Worm (Caenorhabditis elegans) whole organism, young adult: ENCODE results near the gene oma-1.

Source experiments
- B0035.1 ChIP-seq: sonication (generic microtip); optimal IDR thresholded peaks from 2 replicates; lab custom pipeline; 2016; ENCODE audit warnings: missing genetic modification characterization, mild to moderate bottlenecking, missing compliant biosample characterization, missing genotype, missing genetic modification reagents
- B0261.1 ChIP-seq: sonication (generic microtip); optimal IDR thresholded peaks from 2 replicates; lab custom pipeline; 2016; ENCODE audit warnings: mild to moderate bottlenecking, missing genetic modification characterization, moderate library complexity, missing compliant biosample characterization
- C06A6.2 ChIP-seq: fragments of 200-800 bp; sonication (Bioruptor generic); conservative IDR thresholded peaks from 2 replicates; pipeline ENCODE4 v1.3.6; 2022; ENCODE audit warnings: missing genetic modification characterization, missing compliant biosample characterization
- D2030.7 ChIP-seq: fragments of 200-800 bp; sonication (Bioruptor generic); IDR thresholded peaks from 2 replicates; pipeline ENCODE4 v1.3.6; 2022; ENCODE audit warnings: missing genetic modification reagents, missing genetic modification characterization, missing compliant biosample characterization
- F33H1.4 ChIP-seq: fragments of 200-800 bp; sonication (Bioruptor generic); IDR thresholded peaks from 2 replicates; pipeline ENCODE4 v1.3.6; 2022; ENCODE audit warnings: missing genetic modification reagents, missing genetic modification characterization, missing compliant biosample characterization
- F49E8.2 ChIP-seq: sonication (generic microtip); optimal IDR thresholded peaks from 3 replicates; lab custom pipeline; 2017; ENCODE audit warnings: missing genetic modification characterization, mild to moderate bottlenecking, missing compliant biosample characterization, antibody characterized with exemption, moderate library complexity; ENCODE audit not compliant: insufficient read depth
- F55B11.4 ChIP-seq: sonication (generic microtip); optimal IDR thresholded peaks from 2 replicates; lab custom pipeline; 2016; ENCODE audit warnings: missing compliant biosample characterization, missing genetic modification characterization, borderline replicate concordance; ENCODE audit not compliant: insufficient read depth
- F57A8.1 ChIP-seq: fragments of 200-800 bp; sonication (Bioruptor generic); optimal IDR thresholded peaks from 2 replicates; lab custom pipeline; 2018; ENCODE audit warnings: mild to moderate bottlenecking, missing genetic modification characterization, moderate library complexity, missing compliant biosample characterization
- Y53F4B.3 ChIP-seq: fragments of 200-800 bp; sonication (Bioruptor generic); IDR thresholded peaks from 2 replicates; pipeline ENCODE4 v1.3.6; 2022; ENCODE audit warnings: missing genetic modification reagents, missing genetic modification characterization, missing compliant biosample characterization
- ZK185.1 ChIP-seq: sonication (generic microtip); optimal IDR thresholded peaks from 2 replicates; lab custom pipeline; 2016; ENCODE audit warnings: mild to moderate bottlenecking, missing genetic modification characterization, missing compliant biosample characterization; ENCODE audit not compliant: poor library complexity, severe bottlenecking
- aptf-3 ChIP-seq: fragments of 200-800 bp; sonication (Bioruptor generic); IDR thresholded peaks from 2 replicates; pipeline ENCODE4 v1.3.6; 2022; ENCODE audit warnings: missing genetic modification characterization, missing compliant biosample characterization
- attf-3 ChIP-seq: fragments of 200-800 bp; sonication (Bioruptor generic); conservative IDR thresholded peaks from 2 replicates; pipeline ENCODE4 v1.3.6; 2022; ENCODE audit warnings: missing genetic modification reagents, missing genetic modification characterization, missing compliant biosample characterization
- attf-5 ChIP-seq: fragments of 200-800 bp; sonication (Bioruptor generic); optimal IDR thresholded peaks from 2 replicates; lab custom pipeline; 2018; ENCODE audit warnings: mild to moderate bottlenecking, missing genetic modification characterization, missing compliant biosample characterization
- ceh-100 ChIP-seq: fragments of 200-800 bp; sonication (Bioruptor generic); IDR thresholded peaks from 2 replicates; pipeline ENCODE4 v1.3.6; 2022; ENCODE audit warnings: missing genetic modification reagents, missing genetic modification characterization, missing compliant biosample characterization
- ceh-58 ChIP-seq: fragments of 200-800 bp; sonication (Bioruptor generic); IDR thresholded peaks from 2 replicates; pipeline ENCODE4 v1.3.6; 2022; ENCODE audit warnings: missing genetic modification characterization, missing compliant biosample characterization
- ceh-79 ChIP-seq: sonication (generic microtip); optimal IDR thresholded peaks from 2 replicates; lab custom pipeline; 2017; ENCODE audit warnings: mild to moderate bottlenecking, missing genetic modification characterization, missing compliant biosample characterization
- dox-1 ChIP-seq: fragments of 200-800 bp; sonication (Bioruptor generic); IDR thresholded peaks from 2 replicates; pipeline ENCODE4 v1.3.6; 2022; ENCODE audit warnings: missing genetic modification reagents, missing genetic modification characterization, missing compliant biosample characterization
- dpff-1 ChIP-seq: sonication (generic microtip); optimal IDR thresholded peaks from 2 replicates; lab custom pipeline; 2017; ENCODE audit warnings: mild to moderate bottlenecking, missing genetic modification characterization, missing compliant biosample characterization
- egrh-3 ChIP-seq: fragments of 200-800 bp; sonication (Bioruptor generic); IDR thresholded peaks from 2 replicates; pipeline ENCODE4 v1.3.6; 2022; ENCODE audit warnings: missing genetic modification reagents, missing genetic modification characterization, missing compliant biosample characterization
- ets-4 ChIP-seq: fragments of 200-800 bp; sonication (Bioruptor generic); optimal IDR thresholded peaks from 2 replicates; lab custom pipeline; 2018; ENCODE audit warnings: mild to moderate bottlenecking, missing genetic modification characterization, missing compliant biosample characterization
- fkh-3 ChIP-seq: sonication (generic microtip); optimal IDR thresholded peaks from 2 replicates; lab custom pipeline; 2016; ENCODE audit warnings: mild to moderate bottlenecking, missing genetic modification characterization, missing compliant biosample characterization
- gei-17 ChIP-seq: fragments of 200-800 bp; sonication (Bioruptor generic); optimal IDR thresholded peaks from 2 replicates; lab custom pipeline; 2018; ENCODE audit warnings: mild to moderate bottlenecking, missing genetic modification characterization, missing compliant biosample characterization
- him-1 ChIP-seq: sonication (generic microtip); optimal IDR thresholded peaks from 2 replicates; lab custom pipeline; 2016; ENCODE audit warnings: missing genotype, missing genetic modification reagents, missing genetic modification characterization, missing compliant biosample characterization
- hmg-1.2 ChIP-seq: fragments of 200-800 bp; sonication (Bioruptor generic); IDR thresholded peaks from 2 replicates; pipeline ENCODE4 v1.3.6; 2022; ENCODE audit warnings: missing genetic modification reagents, missing genetic modification characterization, missing compliant biosample characterization
- hrde-1 ChIP-seq: sonication (generic microtip); optimal IDR thresholded peaks from 2 replicates; lab custom pipeline; 2016; ENCODE audit warnings: missing genetic modification characterization, mild to moderate bottlenecking, missing compliant biosample characterization, moderate library complexity, missing genotype, missing genetic modification reagents, borderline replicate concordance
- hsf-1 ChIP-seq: fragments of 200-800 bp; sonication (Bioruptor generic); IDR thresholded peaks from 2 replicates; pipeline ENCODE4 v1.3.6; 2022; ENCODE audit warnings: missing genetic modification reagents, missing genetic modification characterization, missing compliant biosample characterization
- lag-1 ChIP-seq: fragments of 200-800 bp; sonication (Bioruptor generic); IDR thresholded peaks from 2 replicates; pipeline ENCODE4 v1.3.6; 2022; ENCODE audit warnings: missing genetic modification reagents, missing genetic modification characterization, missing compliant biosample characterization
- lin-54 ChIP-seq: fragments of 200-800 bp; sonication (Bioruptor generic); optimal IDR thresholded peaks from 2 replicates; lab custom pipeline; 2018; ENCODE audit warnings: mild to moderate bottlenecking, missing genetic modification characterization, missing compliant biosample characterization
- lir-1 ChIP-seq: fragments of 200-800 bp; sonication (Bioruptor generic); conservative IDR thresholded peaks from 2 replicates; pipeline ENCODE4 v1.3.6; 2022; ENCODE audit warnings: missing genetic modification reagents, missing genetic modification characterization, missing compliant biosample characterization
- lsy-27 ChIP-seq: sonication (generic microtip); optimal IDR thresholded peaks from 2 replicates; lab custom pipeline; 2017; ENCODE audit warnings: missing genetic modification characterization, mild to moderate bottlenecking, missing compliant biosample characterization, antibody characterized with exemption, missing genotype, borderline replicate concordance; ENCODE audit not compliant: insufficient read depth
- madf-6 ChIP-seq: fragments of 200-800 bp; sonication (Bioruptor generic); IDR thresholded peaks from 2 replicates; pipeline ENCODE4 v1.3.6; 2022; ENCODE audit warnings: missing genetic modification reagents, missing genetic modification characterization, missing compliant biosample characterization
- mxl-1 ChIP-seq: sonication (generic microtip); optimal IDR thresholded peaks from 2 replicates; lab custom pipeline; 2016; ENCODE audit warnings: missing genetic modification characterization, missing compliant biosample characterization
- nfya-1 ChIP-seq: sonication (generic microtip); optimal IDR thresholded peaks from 2 replicates; lab custom pipeline; 2017; ENCODE audit warnings: antibody characterized with exemption, missing compliant biosample characterization, missing genetic modification characterization, borderline replicate concordance; ENCODE audit not compliant: insufficient read depth
- nhr-120 ChIP-seq: fragments of 200-800 bp; sonication (Bioruptor generic); IDR thresholded peaks from 2 replicates; pipeline ENCODE4 v1.3.6; 2022; ENCODE audit warnings: missing genetic modification characterization, missing compliant biosample characterization
- nhr-179 ChIP-seq: sonication (generic microtip); optimal IDR thresholded peaks from 2 replicates; lab custom pipeline; 2016; ENCODE audit warnings: mild to moderate bottlenecking, missing genetic modification characterization, missing compliant biosample characterization
- pbrm-1 ChIP-seq: fragments of 200-800 bp; sonication (Bioruptor generic); IDR thresholded peaks from 2 replicates; pipeline ENCODE4 v1.3.6; 2022; ENCODE audit warnings: missing genetic modification reagents, missing genetic modification characterization, missing compliant biosample characterization
- rpc-1 ChIP-seq, 2 experiments: fragments of 150-350 bp in 1 of 2; sonication (generic microtip) in 1 of 2; optimal IDR thresholded peaks; 2 replicates each; lab custom pipeline; 2014 to 2018; ENCODE audit warnings: missing biosample characterization in 1 of 2, missing genetic modification characterization in 1 of 2, missing genetic modification reagents in 1 of 2, missing genotype in 1 of 2
- sdz-38 ChIP-seq: sonication (generic microtip); optimal IDR thresholded peaks from 2 replicates; lab custom pipeline; 2016; ENCODE audit warnings: missing genotype, missing genetic modification characterization, missing compliant biosample characterization
- snpc-1.1 ChIP-seq: sonication (generic microtip); optimal IDR thresholded peaks from 2 replicates; lab custom pipeline; 2017; ENCODE audit warnings: missing genetic modification characterization, mild to moderate bottlenecking, missing compliant biosample characterization, antibody characterized with exemption, moderate library complexity, missing genotype, missing genetic modification reagents; ENCODE audit not compliant: insufficient read depth
- snpc-1.3 ChIP-seq: sonication (generic microtip); optimal IDR thresholded peaks from 2 replicates; lab custom pipeline; 2017; ENCODE audit warnings: missing genetic modification characterization, mild to moderate bottlenecking, missing compliant biosample characterization, antibody characterized with exemption, moderate library complexity, missing genotype, missing genetic modification reagents; ENCODE audit not compliant: insufficient read depth
- sptf-2 ChIP-seq: fragments of 200-800 bp; sonication (Bioruptor generic); optimal IDR thresholded peaks from 2 replicates; lab custom pipeline; 2018; ENCODE audit warnings: mild to moderate bottlenecking, missing genetic modification characterization, missing compliant biosample characterization
- tbx-9 ChIP-seq: sonication (generic microtip); optimal IDR thresholded peaks from 2 replicates; lab custom pipeline; 2016; ENCODE audit warnings: borderline replicate concordance, missing genetic modification characterization, inconsistent platforms, missing compliant biosample characterization
- tlf-1 ChIP-seq: fragments of 200-800 bp; sonication (Bioruptor generic); optimal IDR thresholded peaks from 2 replicates; lab custom pipeline; 2018; ENCODE audit warnings: mild to moderate bottlenecking, missing genetic modification characterization, missing compliant biosample characterization
- ztf-22 ChIP-seq: fragments of 200-800 bp; sonication (Bioruptor generic); optimal IDR thresholded peaks from 2 replicates; lab custom pipeline; 2018; ENCODE audit warnings: mild to moderate bottlenecking, missing genetic modification characterization, moderate library complexity, missing compliant biosample characterization
- ztf-26 ChIP-seq: sonication (generic microtip); optimal IDR thresholded peaks from 2 replicates; lab custom pipeline; 2017; ENCODE audit warnings: missing genetic modification characterization, missing compliant biosample characterization
- ztf-3 ChIP-seq: fragments of 200-800 bp; sonication (Bioruptor generic); optimal IDR thresholded peaks from 2 replicates; lab custom pipeline; 2018; ENCODE audit warnings: mild to moderate bottlenecking, missing genetic modification characterization, missing compliant biosample characterization
- ztf-6 ChIP-seq: fragments of 200-800 bp; sonication (Bioruptor generic); IDR thresholded peaks from 2 replicates; pipeline ENCODE4 v1.3.6; 2022; ENCODE audit warnings: missing genetic modification reagents, missing genetic modification characterization, missing compliant biosample characterization

oma-1 gene

ce11 chrIV:8888525-8889026 is at the start of gene oma-1:
Gene oma-1, plus strand, starts transcription at chrIV:8888976.
- no peak for TF ChIP-seq dox-1 (GFP tag; lab: Robert Waterston, UW)
- TF ChIP-seq ZK185.1 (tag; lab: Kevin White, UChicago): no peak
- no peak for TF ChIP-seq ceh-58
- TF ChIP-seq ets-4: no peak
- TF ChIP-seq hsf-1 (GFP tag; lab: Robert Waterston, UW): no peak; the same call in 1 of the 2 replicates
- no peak for TF ChIP-seq B0035.1 (tag; lab: Kevin White, UChicago)
- TF ChIP-seq tbx-9 (tag; lab: Kevin White, UChicago): no peak
- TF ChIP-seq sdz-38 (tag; lab: Kevin White, UChicago): no peak
- no peak for TF ChIP-seq snpc-1.1
- TF ChIP-seq dpff-1 (tag; lab: Kevin White, UChicago): no peak
- no peak; the same call in 1 of the 2 replicates for TF ChIP-seq pbrm-1 (GFP tag; lab: Robert Waterston, UW)
- TF ChIP-seq aptf-3 (GFP tag; lab: Robert Waterston, UW): no peak
- no peak for TF ChIP-seq Y53F4B.3 (GFP tag; lab: Robert Waterston, UW)
- TF ChIP-seq lag-1 (GFP tag; lab: Robert Waterston, UW): no peak
- no peak for TF ChIP-seq nhr-120 (GFP tag; lab: Robert Waterston, UW)
- no peak for TF ChIP-seq attf-5 (GFP tag; lab: Kevin White, UChicago)
- TF ChIP-seq tlf-1 (GFP tag; lab: Kevin White, UChicago): peak; percentile 78
- no peak for TF ChIP-seq nfya-1 (tag; lab: Kevin White, UChicago)
- no peak for TF ChIP-seq C06A6.2
- TF ChIP-seq ztf-3 (GFP tag; lab: Kevin White, UChicago): no peak
- TF ChIP-seq gei-17 (GFP tag; lab: Kevin White, UChicago): no peak
- TF ChIP-seq madf-6 (GFP tag; lab: Robert Waterston, UW): peak; percentile 99
- no peak for TF ChIP-seq rpc-1 (optimal IDR thresholded peaks at IDR 0.05; lab: Kevin White, UChicago)
- no peak for TF ChIP-seq rpc-1 (tag; optimal IDR thresholded peaks at IDR 0.05; lab: Kevin White, UChicago)
- 0 out of 2 replicates have a peak, but pooled peaks have one; percentile 13 for TF ChIP-seq ceh-100 (GFP tag; lab: Robert Waterston, UW)
- no peak for TF ChIP-seq lin-54 (GFP tag; lab: Kevin White, UChicago)
- TF ChIP-seq lsy-27 (tag; lab: Kevin White, UChicago): no peak
- no peak for TF ChIP-seq F57A8.1 (GFP tag; lab: Kevin White, UChicago)
- TF ChIP-seq fkh-3 (tag; lab: Kevin White, UChicago): no peak
- no peak for TF ChIP-seq ztf-22 (GFP tag; lab: Kevin White, UChicago)
- TF ChIP-seq attf-3 (GFP tag; lab: Robert Waterston, UW): peak; percentile 56; the same call in 1 of the 2 replicates
- no peak for TF ChIP-seq ztf-26
- TF ChIP-seq F55B11.4 (tag; lab: Kevin White, UChicago): no peak
- TF ChIP-seq mxl-1 (tag; lab: Kevin White, UChicago): no peak
- no peak for TF ChIP-seq nhr-179
- TF ChIP-seq B0261.1 (tag; lab: Kevin White, UChicago): no peak
- no peak for TF ChIP-seq ceh-79 (tag; lab: Kevin White, UChicago)
- TF ChIP-seq him-1 (tag; lab: Kevin White, UChicago): no peak
- TF ChIP-seq F49E8.2: peak; percentile 88
- TF ChIP-seq lir-1: no peak
- no peak for TF ChIP-seq egrh-3 (GFP tag; lab: Robert Waterston, UW)
- TF ChIP-seq ztf-6 (GFP tag; lab: Robert Waterston, UW): no peak
- no peak for TF ChIP-seq hrde-1 (tag; lab: Kevin White, UChicago)
- TF ChIP-seq D2030.7 (GFP tag; lab: Robert Waterston, UW): peak; percentile 88
- no peak for TF ChIP-seq hmg-1.2 (GFP tag; lab: Robert Waterston, UW)
- peak; percentile 95 for TF ChIP-seq F33H1.4
- no peak for TF ChIP-seq sptf-2 (GFP tag; lab: Kevin White, UChicago)
- TF ChIP-seq snpc-1.3: no peak
